Fruit fly (Drosophila melanogaster) Kc167 (cell line): Measurements from ENCODE around the gene CG7945.

Experiments
- Sin3A ChIP-seq: fragments of >200 bp; optimal IDR thresholded peaks from 2 replicates; lab custom pipeline; 2018; ENCODE audit warnings: missing external identifiers
- ttk ChIP-seq: sonication (Bioruptor generic); optimal IDR thresholded peaks from 2 replicates; lab custom pipeline; 2017; ENCODE audit warnings: missing external identifiers

DNA sequence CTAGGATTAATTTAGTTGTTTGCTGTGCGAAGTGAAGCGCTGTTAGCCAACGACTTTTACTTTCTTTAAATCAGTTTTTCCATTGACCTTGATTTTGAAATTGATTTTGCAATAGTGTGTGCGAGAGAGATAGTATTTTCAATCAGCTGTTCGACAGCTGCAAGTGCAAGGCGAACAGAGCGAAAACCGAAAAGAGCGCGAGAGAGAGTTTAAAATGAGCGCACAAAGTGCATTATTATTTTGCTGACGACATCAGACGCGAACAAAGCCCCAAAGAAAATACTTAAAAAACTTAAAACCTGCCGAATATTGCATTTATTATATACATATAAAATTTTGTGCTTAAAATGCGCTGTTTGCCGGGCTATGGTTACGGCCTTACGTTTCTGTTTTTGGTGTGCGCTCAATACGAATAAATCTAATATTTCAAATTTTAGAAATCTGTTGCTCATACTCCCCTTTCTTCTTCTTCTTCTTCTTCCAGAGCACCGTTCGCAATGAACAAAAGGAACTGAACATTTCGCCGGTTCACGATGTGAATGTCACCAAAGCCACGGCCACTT is 12.2 kb downstream of the CG7945 start:
- TF ChIP-seq ttk (lab: Kevin White, UChicago) = no peak
- TF ChIP-seq Sin3A = no peak
